Fruit fly (Drosophila melanogaster): ENCODE measurements around the gene pb.
A peak's percentile ranks its signal among the peaks of the same experiment; 100 is the strongest.

Gene pb

DNA sequence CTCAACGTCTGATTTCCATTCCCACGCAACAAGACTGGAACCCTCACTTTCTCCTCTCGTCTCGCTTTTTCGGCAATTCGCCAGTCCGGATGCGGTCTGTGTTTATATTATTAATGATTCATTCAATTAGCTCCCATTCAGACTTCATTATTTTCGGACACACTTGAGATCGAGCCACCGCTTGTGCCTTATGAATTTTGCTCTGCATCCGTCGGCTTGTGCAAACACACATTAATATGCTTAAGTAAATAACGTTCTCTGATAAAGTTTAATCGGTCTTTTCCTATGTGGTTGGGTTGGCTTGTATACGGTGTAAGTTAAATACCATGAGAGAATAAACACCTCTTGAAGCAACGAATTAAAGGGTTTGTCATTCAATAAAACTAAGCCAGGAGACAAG is 23.0 kb upstream of the pb start (continued):
- TF ChIP-seq hbn (GFP tag; IDR thresholded peaks at IDR 0.05; ENCODE audit: partially characterized antibody) (no peak), fd64A (GFP tag; optimal IDR thresholded peaks at IDR 0.05) (peak; percentile 33), CG16813 (GFP tag; IDR thresholded peaks at IDR 0.05; ENCODE audit: partially characterized antibody) (no peak), CG12071 (GFP tag; optimal IDR thresholded peaks at IDR 0.05) (peak; percentile 30), croc (GFP tag; conservative IDR thresholded peaks at IDR 0.05) (no peak), slou (GFP tag; optimal IDR thresholded peaks at IDR 0.05) (no peak), CG7556 (GFP tag; optimal IDR thresholded peaks at IDR 0.05) (no peak), Hmr (GFP tag; optimal IDR thresholded peaks at IDR 0.05) (peak; percentile 3), Sox100B (GFP tag; optimal IDR thresholded peaks at IDR 0.05) (peak; percentile 23), crp (GFP tag; optimal IDR thresholded peaks at IDR 0.05) (no peak), Hey (tag; optimal IDR thresholded peaks at IDR 0.05) (no peak), Eip74EF (GFP tag; optimal IDR thresholded peaks at IDR 0.05) (no peak), CG5245 (GFP tag; optimal IDR thresholded peaks at IDR 0.05) (no peak), vnd (GFP tag; IDR thresholded peaks at IDR 0.05; ENCODE audit: partially characterized antibody) (no peak), CG4282 (GFP tag; optimal IDR thresholded peaks at IDR 0.05) (no peak), ftz-f1 (GFP tag; optimal IDR thresholded peaks at IDR 0.05) (no peak), slbo (GFP tag; IDR thresholded peaks at IDR 0.05) (no peak), dati (GFP tag; IDR thresholded peaks at IDR 0.05) (0 out of 2 replicates have a peak, but pooled peaks have one; percentile 9), Blimp-1 (GFP tag; optimal IDR thresholded peaks at IDR 0.05) (peak; percentile 29), Ada2b (GFP tag; IDR thresholded peaks at IDR 0.05) (no peak), CG14050 (GFP tag; IDR thresholded peaks at IDR 0.05) (no peak), tll (GFP tag; optimal IDR thresholded peaks at IDR 0.05) (no peak), CG12659 (GFP tag; optimal IDR thresholded peaks at IDR 0.05) (no peak), zf30C (GFP tag; optimal IDR thresholded peaks at IDR 0.05) (no peak), so (GFP tag; IDR thresholded peaks at IDR 0.05) (0 out of 3 replicates have a peak, but pooled peaks have one; percentile 28), Hand (GFP tag; optimal IDR thresholded peaks at IDR 0.05) (no peak), CG31365 (tag; optimal IDR thresholded peaks at IDR 0.05) (no peak), Spps (tag; optimal IDR thresholded peaks at IDR 0.05) (no peak), Sox102F (GFP tag; optimal IDR thresholded peaks at IDR 0.05) (peak; percentile 17), Dbx (GFP tag; IDR thresholded peaks at IDR 0.05) (no peak), CG2889 (GFP tag; IDR thresholded peaks at IDR 0.05) (no peak), CG18619 (GFP tag; optimal IDR thresholded peaks at IDR 0.05) (no peak), bsh (GFP tag; optimal IDR thresholded peaks at IDR 0.05) (peak in 1 of 2 experiments; percentile 36), inv (GFP tag; IDR thresholded peaks at IDR 0.05; ENCODE audit: partially characterized antibody) (no peak), fd102C (GFP tag; optimal IDR thresholded peaks at IDR 0.05) (no peak), CG7271 (tag; optimal IDR thresholded peaks at IDR 0.05) (no peak), CG1832 (GFP tag; optimal IDR thresholded peaks at IDR 0.05) (no peak), CG2875 (GFP tag; optimal IDR thresholded peaks at IDR 0.05) (peak; percentile 36), peb (GFP tag; IDR thresholded peaks at IDR 0.05) (no peak), CG18764 (GFP tag; optimal IDR thresholded peaks at IDR 0.05) (peak; percentile 9), CG8944 (GFP tag; optimal IDR thresholded peaks at IDR 0.05) (no peak), CG15696 (tag; optimal IDR thresholded peaks at IDR 0.05) (peak; percentile 43), CG6272 (GFP tag; IDR thresholded peaks at IDR 0.05) (no peak), tna (GFP tag; IDR thresholded peaks at IDR 0.05; ENCODE audit: partially characterized antibody) (no peak), Pdp1 (GFP tag; optimal IDR thresholded peaks at IDR 0.05) (no peak), shn (GFP tag; optimal IDR thresholded peaks at IDR 0.05) (no peak), Nf-YC (tag; optimal IDR thresholded peaks at IDR 0.05) (no peak), Ptx1 (GFP tag; IDR thresholded peaks at IDR 0.05) (no peak), lbe (GFP tag; optimal IDR thresholded peaks at IDR 0.05) (no peak)

Data from whole organism, embryonic.